Worm (Caenorhabditis elegans) whole organism, L3 larva: Measurements from ENCODE around the gene Y17D7B.2.

ENCODE experiments used
- ceh-16 ChIP-seq: sonication (generic microtip); optimal IDR thresholded peaks from 2 replicates; lab custom pipeline; 2017; ENCODE audit warnings: missing biosample characterization, missing genetic modification characterization
- ceh-28 ChIP-seq: fragments of 150-350 bp; optimal IDR thresholded peaks from 2 replicates; lab custom pipeline; 2014; ENCODE audit warnings: missing biosample characterization, missing genetic modification reagents, missing genetic modification characterization
- ceh-82 ChIP-seq: fragments of 150-350 bp; optimal IDR thresholded peaks from 2 replicates; lab custom pipeline; 2014; ENCODE audit warnings: missing biosample characterization, missing genetic modification characterization
- ceh-9 ChIP-seq: sonication (generic microtip); optimal IDR thresholded peaks from 2 replicates; lab custom pipeline; 2018; ENCODE audit warnings: missing biosample characterization, missing genetic modification characterization
- egl-5 ChIP-seq: fragments of 150-350 bp; optimal IDR thresholded peaks from 2 replicates; lab custom pipeline; 2017; ENCODE audit warnings: missing biosample characterization, missing genetic modification reagents, missing genetic modification characterization, inconsistent platforms
- elt-1 ChIP-seq: fragments of 150-350 bp; optimal IDR thresholded peaks from 2 replicates; lab custom pipeline; 2014; ENCODE audit warnings: missing biosample characterization, missing genetic modification characterization
- elt-2 ChIP-seq: sonication (generic microtip); optimal IDR thresholded peaks from 2 replicates; lab custom pipeline; 2016; ENCODE audit warnings: missing genetic modification reagents, mild to moderate bottlenecking, missing genetic modification characterization, missing compliant biosample characterization
- elt-3 ChIP-seq, 3 experiments: fragments of 150-350 bp in 1 of 3; sonication (generic microtip) in 2 of 3; optimal IDR thresholded peaks; 2 replicates in 2 of 3; 4 replicates in 1 of 3; lab custom pipeline; 2014 to 2017; ENCODE audit warnings: missing biosample characterization in 3 of 3, missing genetic modification characterization in 3 of 3
- eor-1 ChIP-seq, 2 experiments: fragments of 150-350 bp; optimal IDR thresholded peaks; 2 replicates each; lab custom pipeline; 2014 to 2018; ENCODE audit warnings: missing biosample characterization in 2 of 2, missing genetic modification characterization in 2 of 2
- fkh-10 ChIP-seq: sonication (generic microtip); optimal IDR thresholded peaks from 2 replicates; lab custom pipeline; 2017; ENCODE audit warnings: missing biosample characterization, missing genetic modification reagents, missing genetic modification characterization
- fkh-2 ChIP-seq: fragments of 150-350 bp; optimal IDR thresholded peaks from 2 replicates; lab custom pipeline; 2014; ENCODE audit warnings: missing biosample characterization, missing genetic modification reagents, missing genetic modification characterization
- hmg-11 ChIP-seq: sonication (generic microtip); optimal IDR thresholded peaks from 2 replicates; lab custom pipeline; 2016; ENCODE audit warnings: missing genetic modification characterization, missing compliant biosample characterization
- lin-15B ChIP-seq: fragments of 150-350 bp; optimal IDR thresholded peaks from 2 replicates; lab custom pipeline; 2014; ENCODE audit warnings: missing biosample characterization, missing genetic modification characterization
- lin-39 ChIP-seq: fragments of 150-350 bp; optimal IDR thresholded peaks from 2 replicates; lab custom pipeline; 2018; ENCODE audit warnings: missing biosample characterization, missing genetic modification reagents, missing genetic modification characterization
- lsy-12 ChIP-seq: sonication (generic microtip); optimal IDR thresholded peaks from 2 replicates; lab custom pipeline; 2016; ENCODE audit warnings: mild to moderate bottlenecking, missing genetic modification characterization, missing compliant biosample characterization
- mdl-1 ChIP-seq: fragments of 150-350 bp; optimal IDR thresholded peaks from 2 replicates; lab custom pipeline; 2014; ENCODE audit warnings: missing biosample characterization, missing genetic modification characterization
- nfya-1 ChIP-seq: sonication (generic microtip); optimal IDR thresholded peaks from 2 replicates; lab custom pipeline; 2017; ENCODE audit warnings: missing genetic modification characterization, mild to moderate bottlenecking, missing compliant biosample characterization, antibody characterized with exemption, moderate library complexity; ENCODE audit not compliant: insufficient read depth
- nhr-12 ChIP-seq: fragments of 150-350 bp; optimal IDR thresholded peaks from 2 replicates; lab custom pipeline; 2014; ENCODE audit warnings: missing biosample characterization, missing genetic modification characterization
- nhr-23 ChIP-seq: fragments of 150-350 bp; optimal IDR thresholded peaks from 2 replicates; lab custom pipeline; 2014; ENCODE audit warnings: missing biosample characterization, missing genetic modification reagents, missing genetic modification characterization
- nhr-237 ChIP-seq: fragments of 150-350 bp; optimal IDR thresholded peaks from 2 replicates; lab custom pipeline; 2014; ENCODE audit warnings: missing biosample characterization, missing genetic modification characterization
- nhr-25 ChIP-seq: sonication (generic microtip); optimal IDR thresholded peaks from 2 replicates; lab custom pipeline; 2017; ENCODE audit warnings: missing biosample characterization, missing genetic modification characterization
- nhr-28 ChIP-seq: fragments of 150-350 bp; optimal IDR thresholded peaks from 2 replicates; lab custom pipeline; 2014; ENCODE audit warnings: missing biosample characterization, missing genetic modification characterization
- nhr-67 ChIP-seq: fragments of 150-350 bp; optimal IDR thresholded peaks from 2 replicates; lab custom pipeline; 2014; ENCODE audit warnings: missing biosample characterization, missing genetic modification characterization
- nhr-76 ChIP-seq: fragments of 150-350 bp; sonication (generic microtip); optimal IDR thresholded peaks from 5 replicates; lab custom pipeline; 2014; ENCODE audit warnings: missing biosample characterization, missing genetic modification characterization
- pha-4 ChIP-seq: fragments of 150-350 bp; optimal IDR thresholded peaks from 2 replicates; lab custom pipeline; 2014; ENCODE audit warnings: missing biosample characterization, missing genetic modification reagents, missing genetic modification characterization
- pqm-1 ChIP-seq: fragments of 150-350 bp; optimal IDR thresholded peaks from 2 replicates; lab custom pipeline; 2017; ENCODE audit warnings: missing biosample characterization, missing genetic modification characterization, inconsistent platforms
- sea-2 ChIP-seq: fragments of 150-350 bp; sonication (generic microtip); optimal IDR thresholded peaks from 4 replicates; lab custom pipeline; 2014; ENCODE audit warnings: missing biosample characterization, missing genetic modification reagents, missing genetic modification characterization
- skn-1 ChIP-seq: fragments of 150-350 bp; optimal IDR thresholded peaks from 2 replicates; lab custom pipeline; 2014; ENCODE audit warnings: missing biosample characterization, missing genetic modification characterization
- tbx-2 ChIP-seq: sonication (generic microtip); optimal IDR thresholded peaks from 2 replicates; lab custom pipeline; 2016; ENCODE audit warnings: mild to moderate bottlenecking, missing genetic modification characterization, missing compliant biosample characterization
- unc-39 ChIP-seq: sonication (generic microtip); optimal IDR thresholded peaks from 4 replicates; lab custom pipeline; 2017; ENCODE audit warnings: missing biosample characterization, missing genetic modification characterization
- ztf-4 ChIP-seq: fragments of 150-350 bp; optimal IDR thresholded peaks from 2 replicates; lab custom pipeline; 2014; ENCODE audit warnings: missing biosample characterization, missing genetic modification characterization

Gene Y17D7B.2

ce11 chrV:18776245-18776737, 11.2 kb upstream of the Y17D7B.2 start, which contains the start of gene Y17D7B.4:
Y17D7B.4 (minus strand) TSS chrV:18776687.
- TF ChIP-seq fkh-10 (GFP tag; lab: Kevin White, UChicago) (no peak), pqm-1 (tag; lab: Kevin White, UChicago) (peak; percentile 18), ceh-16 (tag; lab: Kevin White, UChicago) (no peak), tbx-2 (no peak)

ce11 chrV:18780605-18781004, 6.9 kb upstream of the Y17D7B.2 start:
- TF ChIP-seq ceh-28 (tag; lab: Kevin White, UChicago) (no peak), unc-39 (no peak), elt-1 (tag; lab: Kevin White, UChicago) (no peak), nfya-1 (tag; lab: Kevin White, UChicago) (no peak), elt-3 (tag; optimal IDR thresholded peaks at IDR 0.05; lab: Kevin White, UChicago) (no peak)

ce11 chrV:18782747-18783146, 4.8 kb upstream of the Y17D7B.2 start:
- TF ChIP-seq lin-39 (tag; lab: Kevin White, UChicago) (peak; percentile 26), pha-4 (peak; percentile 18), elt-2 (tag; lab: Kevin White, UChicago) (peak; percentile 82), nfya-1 (tag; lab: Kevin White, UChicago) (no peak), pqm-1 (tag; lab: Kevin White, UChicago) (peak; percentile 32), skn-1 (tag; lab: Kevin White, UChicago) (no peak)

- TF ChIP-seq mdl-1 (no peak), egl-5 (tag; lab: Kevin White, UChicago) (no peak), nfya-1 (tag; lab: Kevin White, UChicago) (no peak), nhr-237 (tag; lab: Kevin White, UChicago) (no peak), elt-2 (tag; lab: Kevin White, UChicago) (no peak), hmg-11 (tag; lab: Kevin White, UChicago) (no peak), ztf-4 (no peak), ceh-16 (tag; lab: Kevin White, UChicago) (no peak), lin-15B (tag; lab: Kevin White, UChicago) (no peak), nhr-25 (no peak), nhr-28 (tag; lab: Kevin White, UChicago) (no peak), ceh-82 (tag; lab: Kevin White, UChicago) (no peak), eor-1 (tag; optimal IDR thresholded peaks at IDR 0.05; lab: Kevin White, UChicago) (no peak), lsy-12 (tag; lab: Kevin White, UChicago) (no peak), nhr-23 (no peak), ceh-9 (tag; lab: Kevin White, UChicago) (no peak), tbx-2 (no peak), elt-3 (tag; optimal IDR thresholded peaks at IDR 0.05; lab: Kevin White, UChicago) (no peak), nhr-76 (tag; lab: Kevin White, UChicago) (no peak)
- TF ChIP-seq, all 47 proteins: peak for 0
These were observed 4.1 kb upstream of the Y17D7B.2 start, which contains the start of gene Y17D7B.10 for ce11 chrV:18783474-18783873. Y17D7B.10 (plus strand) TSS chrV:18783716.

- TF ChIP-seq sea-2 (GFP tag; lab: Kevin White, UChicago): no peak
- no peak for TF ChIP-seq nhr-25
- no peak for TF ChIP-seq lsy-12 (tag; lab: Kevin White, UChicago)
- TF ChIP-seq unc-39: no peak
These were observed 845 bp upstream of the Y17D7B.2 start, which contains the start of gene Y17D7B.3 for ce11 chrV:18786694-18787093. Y17D7B.3 (minus strand) TSS chrV:18786794.

- TF ChIP-seq pha-4 (peak; percentile 29), nhr-67 (tag; lab: Kevin White, UChicago) (no peak), nhr-12 (no peak), ceh-9 (tag; lab: Kevin White, UChicago) (no peak), tbx-2 (no peak), fkh-2 (tag; lab: Kevin White, UChicago) (no peak), sea-2 (GFP tag; lab: Kevin White, UChicago) (no peak)
These were observed 3.1 kb downstream of the Y17D7B.2 start, which contains the start of gene nhr-231 for ce11 chrV:18790658-18791057. nhr-231 (plus strand) TSS chrV:18790958.
